Fruit fly (Drosophila melanogaster) S2 (cell line): ENCODE measurements around the gene yellow-c.

Source experiments
- CG8478 ChIP-seq: fragments of >200 bp; optimal IDR thresholded peaks from 2 replicates; lab custom pipeline; 2018
- CTCF ChIP-seq, 2 experiments: fragments of >200 bp; optimal IDR thresholded peaks; 2 replicates each; lab custom pipeline; 2018

dm6 chr2L:15055105-15055504, 19.9 kb downstream of the yellow-c start:
- no peak for TF ChIP-seq CTCF (optimal IDR thresholded peaks at IDR 0.05; lab: Kevin White, UChicago)
- no peak for TF ChIP-seq CG8478
